Worm (Caenorhabditis elegans) whole organism, early embryonic: Measurements from ENCODE around the gene str-9.

Source experiments
- B0310.2 ChIP-seq: sonication (generic microtip); optimal IDR thresholded peaks from 2 replicates; lab custom pipeline; 2016; ENCODE audit warnings: mild to moderate bottlenecking, missing genetic modification characterization, missing compliant biosample characterization
- F13C5.2 ChIP-seq: sonication (generic microtip); optimal IDR thresholded peaks from 2 replicates; lab custom pipeline; 2017; ENCODE audit warnings: mild to moderate bottlenecking, missing genetic modification characterization, inconsistent platforms, missing compliant biosample characterization
- aly-1 ChIP-seq: sonication (generic microtip); optimal IDR thresholded peaks from 2 replicates; lab custom pipeline; 2016; ENCODE audit warnings: missing genetic modification characterization, missing compliant biosample characterization
- ama-1 ChIP-seq: fragments of 150-350 bp; optimal IDR thresholded peaks from 2 replicates; lab custom pipeline; 2014
- ceh-13 ChIP-seq: fragments of 200-800 bp; sonication (Bioruptor generic); optimal IDR thresholded peaks from 2 replicates; lab custom pipeline; 2018; ENCODE audit warnings: mild to moderate bottlenecking, missing genetic modification characterization, missing compliant biosample characterization
- ceh-36 ChIP-seq: sonication (generic microtip); optimal IDR thresholded peaks from 2 replicates; lab custom pipeline; 2016; ENCODE audit warnings: missing genetic modification characterization, inconsistent platforms, missing compliant biosample characterization
- ets-7 ChIP-seq: sonication (generic microtip); optimal IDR thresholded peaks from 2 replicates; lab custom pipeline; 2016; ENCODE audit warnings: missing genotype, missing genetic modification characterization, missing compliant biosample characterization
- flt-1 ChIP-seq: fragments of 200-800 bp; sonication (Bioruptor generic); IDR thresholded peaks from 2 replicates; pipeline ENCODE4 v1.3.6; 2022; ENCODE audit warnings: missing genetic modification characterization, missing compliant biosample characterization
- hmbx-1 ChIP-seq: sonication (generic microtip); optimal IDR thresholded peaks from 2 replicates; lab custom pipeline; 2016; ENCODE audit warnings: mild to moderate bottlenecking, missing genetic modification characterization, missing compliant biosample characterization
- hmg-4 ChIP-seq: fragments of 200-800 bp; sonication (Bioruptor generic); optimal IDR thresholded peaks from 2 replicates; lab custom pipeline; 2018; ENCODE audit warnings: mild to moderate bottlenecking, missing genetic modification characterization, missing compliant biosample characterization
- hnd-1 ChIP-seq: sonication (generic microtip); optimal IDR thresholded peaks from 2 replicates; lab custom pipeline; 2016; ENCODE audit warnings: missing genetic modification characterization, missing compliant biosample characterization
- pes-1 ChIP-seq: fragments of 200-800 bp; sonication (Bioruptor generic); IDR thresholded peaks from 2 replicates; pipeline ENCODE4 v1.3.6; 2022; ENCODE audit warnings: missing genetic modification reagents, missing genetic modification characterization, missing compliant biosample characterization
- scrt-1 ChIP-seq: fragments of 200-800 bp; sonication (Bioruptor generic); IDR thresholded peaks from 2 replicates; pipeline ENCODE4 v1.3.6; 2022; ENCODE audit warnings: missing genetic modification characterization, missing compliant biosample characterization
- sea-1 ChIP-seq: fragments of 200-800 bp; sonication (Bioruptor generic); conservative IDR thresholded peaks from 2 replicates; pipeline ENCODE4 v1.3.6; 2022; ENCODE audit warnings: missing genetic modification characterization, missing compliant biosample characterization
- tbx-11 ChIP-seq: fragments of 200-800 bp; sonication (Bioruptor generic); IDR thresholded peaks from 2 replicates; pipeline ENCODE4 v1.3.6; 2022; ENCODE audit warnings: missing genetic modification characterization, missing compliant biosample characterization
- tbx-37 ChIP-seq: fragments of 200-800 bp; sonication (Bioruptor generic); conservative IDR thresholded peaks from 2 replicates; pipeline ENCODE4 v1.3.6; 2022; ENCODE audit warnings: missing genetic modification reagents, missing genetic modification characterization, missing compliant biosample characterization
- tra-4 ChIP-seq: sonication (generic microtip); optimal IDR thresholded peaks from 2 replicates; lab custom pipeline; 2017; ENCODE audit warnings: missing genetic modification characterization, missing compliant biosample characterization

The str-9 gene

ce11 chrV:15809543-15809942, 51.0 kb downstream of the str-9 start, which contains the start of gene srsx-36:
srsx-36 (minus strand) TSS chrV:15809643.
- no peak for TF ChIP-seq pes-1
- no peak for TF ChIP-seq ceh-13 (GFP tag; lab: Kevin White, UChicago)
- no peak for TF ChIP-seq scrt-1
- no peak for TF ChIP-seq hmbx-1 (tag; lab: Kevin White, UChicago)
- no peak for TF ChIP-seq tbx-11 (GFP tag; lab: Robert Waterston, UW)
- no peak for TF ChIP-seq sea-1 (GFP tag; lab: Robert Waterston, UW)
- no peak for TF ChIP-seq ets-7
- TF ChIP-seq tra-4 (tag; lab: Kevin White, UChicago): no peak
- TF ChIP-seq flt-1 (GFP tag; lab: Robert Waterston, UW): no peak
- TF ChIP-seq F13C5.2 (tag; lab: Kevin White, UChicago): no peak
- no peak for TF ChIP-seq tbx-37 (GFP tag; lab: Robert Waterston, UW)
- TF ChIP-seq hmg-4 (GFP tag; lab: Kevin White, UChicago): no peak
- TF ChIP-seq B0310.2 (tag; lab: Kevin White, UChicago): no peak
- no peak for TF ChIP-seq ama-1
- TF ChIP-seq hnd-1 (tag; lab: Kevin White, UChicago): no peak
- no peak for TF ChIP-seq ceh-36 (tag; lab: Kevin White, UChicago)
- no peak for TF ChIP-seq aly-1 (tag; lab: Kevin White, UChicago)
